Fruit fly (Drosophila melanogaster) whole organism, prepupa: ENCODE data around the gene SP1029.

Experiments used
- Blimp-1 ChIP-seq: fragments of 200-800 bp; sonication (Bioruptor generic); optimal IDR thresholded peaks from 3 replicates; lab custom pipeline; 2017; ENCODE audit warnings: missing biosample characterization, missing genetic modification characterization, mild to moderate bottlenecking, moderate library complexity, missing genetic modification reagents
- CG10669 ChIP-seq: fragments of 200-800 bp; sonication (Bioruptor generic); optimal IDR thresholded peaks from 3 replicates; lab custom pipeline; 2018; ENCODE audit warnings: missing biosample characterization, mild to moderate bottlenecking, missing genetic modification characterization, moderate library complexity
- CG11294 ChIP-seq: fragments of 200-800 bp; sonication (Bioruptor generic); IDR thresholded peaks from 2 replicates; pipeline ENCODE4 v1.3.6; 2022; ENCODE audit warnings: missing biosample characterization, missing genetic modification characterization
- CG11762 ChIP-seq: fragments of 200-800 bp; sonication (Bioruptor generic); optimal IDR thresholded peaks from 3 replicates; lab custom pipeline; 2016; ENCODE audit warnings: missing biosample characterization, missing genetic modification characterization; ENCODE audit not compliant: insufficient read depth
- CG11902 ChIP-seq: fragments of 200-800 bp; sonication (Bioruptor generic); optimal IDR thresholded peaks from 3 replicates; lab custom pipeline; 2016; ENCODE audit warnings: missing biosample characterization, missing genetic modification characterization
- CG3032 ChIP-seq: fragments of 200-800 bp; optimal IDR thresholded peaks from 2 replicates; lab custom pipeline; 2019; ENCODE audit warnings: missing biosample characterization, mild to moderate bottlenecking, missing genetic modification characterization, moderate library complexity
- CG31627 ChIP-seq: fragments of 200-800 bp; sonication (Bioruptor generic); optimal IDR thresholded peaks from 3 replicates; lab custom pipeline; 2016; ENCODE audit warnings: missing biosample characterization, missing genetic modification characterization
- CG32006 ChIP-seq: fragments of 200-800 bp; sonication (Bioruptor generic); optimal IDR thresholded peaks from 3 replicates; lab custom pipeline; 2017; ENCODE audit warnings: missing biosample characterization, mild to moderate bottlenecking, missing genetic modification characterization
- CG34406 ChIP-seq: fragments of 200-800 bp; sonication (Bioruptor generic); optimal IDR thresholded peaks from 3 replicates; lab custom pipeline; 2016; ENCODE audit warnings: missing biosample characterization, missing genetic modification characterization
- CG6276 ChIP-seq: fragments of 200-800 bp; sonication (Bioruptor generic); optimal IDR thresholded peaks from 2 replicates; lab custom pipeline; 2017; ENCODE audit warnings: missing biosample characterization, mild to moderate bottlenecking, missing genetic modification characterization
- CG6792 ChIP-seq: fragments of 200-800 bp; sonication (Bioruptor generic); optimal IDR thresholded peaks from 3 replicates; lab custom pipeline; 2016; ENCODE audit warnings: missing biosample characterization, missing genetic modification characterization
- CG6808 ChIP-seq: fragments of 200-800 bp; sonication (Bioruptor generic); optimal IDR thresholded peaks from 3 replicates; lab custom pipeline; 2017; ENCODE audit warnings: missing biosample characterization, missing genetic modification characterization, mild to moderate bottlenecking, moderate library complexity, missing genetic modification reagents
- CG6854 ChIP-seq: fragments of 200-800 bp; sonication (Bioruptor generic); optimal IDR thresholded peaks from 2 replicates; lab custom pipeline; 2017; ENCODE audit warnings: missing biosample characterization, mild to moderate bottlenecking, missing genetic modification characterization
- CG8319 ChIP-seq: fragments of 200-800 bp; sonication (Bioruptor generic); optimal IDR thresholded peaks from 3 replicates; lab custom pipeline; 2016; ENCODE audit warnings: missing biosample characterization, missing genetic modification characterization
- CG8632 ChIP-seq: fragments of 200-800 bp; sonication (Bioruptor generic); optimal IDR thresholded peaks from 3 replicates; lab custom pipeline; 2016; ENCODE audit warnings: missing biosample characterization, missing genetic modification characterization
- CG9139 ChIP-seq: fragments of 200-800 bp; sonication (Bioruptor generic); optimal IDR thresholded peaks from 3 replicates; lab custom pipeline; 2017; ENCODE audit warnings: missing biosample characterization, mild to moderate bottlenecking, missing genetic modification characterization
- Eip78C ChIP-seq: fragments of 200-800 bp; sonication (Bioruptor generic); peaks from one replicate; lab custom pipeline; 2016; ENCODE audit warnings: missing biosample characterization, missing genetic modification characterization
- Eip93F ChIP-seq: fragments of 200-800 bp; sonication (Bioruptor generic); optimal IDR thresholded peaks from 2 replicates; lab custom pipeline; 2016; ENCODE audit warnings: missing biosample characterization, mild to moderate bottlenecking, missing genetic modification characterization
- Gug ChIP-seq: fragments of 200-800 bp; sonication (Bioruptor generic); IDR thresholded peaks from 2 replicates; pipeline ENCODE4 v1.3.6; 2022; ENCODE audit warnings: missing biosample characterization, missing genetic modification characterization
- Hr38 ChIP-seq: sonication (Bioruptor generic); optimal IDR thresholded peaks from 2 replicates; lab custom pipeline; 2016; ENCODE audit warnings: missing biosample characterization, missing genetic modification characterization
- Hr39 ChIP-seq: fragments of 200-800 bp; sonication (Bioruptor generic); optimal IDR thresholded peaks from 2 replicates; lab custom pipeline; 2016; ENCODE audit warnings: missing biosample characterization, missing genetic modification characterization
- Hr4 ChIP-seq: fragments of 200-800 bp; sonication (Bioruptor generic); optimal IDR thresholded peaks from 3 replicates; lab custom pipeline; 2016; ENCODE audit warnings: missing biosample characterization, missing genetic modification characterization
- Lpt ChIP-seq: fragments of 200-800 bp; sonication (Bioruptor generic); optimal IDR thresholded peaks from 3 replicates; lab custom pipeline; 2016; ENCODE audit warnings: missing biosample characterization, missing genetic modification characterization
- Met ChIP-seq: fragments of 200-800 bp; sonication (Bioruptor generic); optimal IDR thresholded peaks from 3 replicates; lab custom pipeline; 2016; ENCODE audit warnings: missing biosample characterization, missing genetic modification characterization
- OdsH ChIP-seq: fragments of 200-800 bp; sonication (Bioruptor generic); optimal IDR thresholded peaks from 3 replicates; lab custom pipeline; 2016; ENCODE audit warnings: missing biosample characterization, missing genetic modification characterization
- Sox14 ChIP-seq: fragments of 200-800 bp; sonication (Bioruptor generic); optimal IDR thresholded peaks from 3 replicates; lab custom pipeline; 2016; ENCODE audit warnings: missing biosample characterization, missing genetic modification characterization
- Sox15 ChIP-seq: fragments of 200-800 bp; sonication (Bioruptor generic); optimal IDR thresholded peaks from 3 replicates; lab custom pipeline; 2016; ENCODE audit warnings: missing biosample characterization, missing genetic modification characterization
- achi ChIP-seq: fragments of 200-800 bp; sonication (Bioruptor generic); optimal IDR thresholded peaks from 3 replicates; lab custom pipeline; 2016; ENCODE audit warnings: missing biosample characterization, missing genetic modification characterization
- acj6 ChIP-seq: fragments of 200-800 bp; sonication (Bioruptor generic); optimal IDR thresholded peaks from 3 replicates; lab custom pipeline; 2016; ENCODE audit warnings: missing biosample characterization, missing genetic modification characterization
- cyc ChIP-seq: fragments of 200-800 bp; sonication (Bioruptor generic); optimal IDR thresholded peaks from 3 replicates; lab custom pipeline; 2016; ENCODE audit warnings: missing biosample characterization, missing genetic modification characterization
- dsx ChIP-seq: fragments of 200-800 bp; optimal IDR thresholded peaks from 3 replicates; lab custom pipeline; 2019; ENCODE audit warnings: missing biosample characterization, mild to moderate bottlenecking, missing genetic modification characterization, moderate library complexity; ENCODE audit not compliant: poor library complexity, severe bottlenecking
- eg ChIP-seq: fragments of 200-800 bp; sonication (Bioruptor generic); IDR thresholded peaks from 3 replicates; pipeline ENCODE4 v1.3.6; 2022; ENCODE audit warnings: missing biosample characterization, missing genetic modification characterization
- fd59A ChIP-seq: fragments of 200-800 bp; sonication (Bioruptor generic); optimal IDR thresholded peaks from 2 replicates; lab custom pipeline; 2017; ENCODE audit warnings: missing biosample characterization, mild to moderate bottlenecking, missing genetic modification characterization, missing genetic modification reagents
- fd85E ChIP-seq: fragments of 200-800 bp; sonication (Bioruptor generic); optimal IDR thresholded peaks from 3 replicates; lab custom pipeline; 2016; ENCODE audit warnings: missing biosample characterization, missing genetic modification characterization
- fkh ChIP-seq: fragments of 200-800 bp; sonication (Bioruptor generic); optimal IDR thresholded peaks from 3 replicates; lab custom pipeline; 2017; ENCODE audit warnings: missing biosample characterization, mild to moderate bottlenecking, missing genetic modification characterization, moderate library complexity
- lz ChIP-seq: fragments of 200-800 bp; sonication (Bioruptor generic); optimal IDR thresholded peaks from 3 replicates; lab custom pipeline; 2016; ENCODE audit warnings: missing biosample characterization, missing genetic modification characterization
- net ChIP-seq: fragments of 200-800 bp; sonication (Bioruptor generic); optimal IDR thresholded peaks from 3 replicates; lab custom pipeline; 2016; ENCODE audit warnings: missing biosample characterization, missing genetic modification characterization
- pdm3 ChIP-seq: fragments of 200-800 bp; sonication (Bioruptor generic); optimal IDR thresholded peaks from 3 replicates; lab custom pipeline; 2016; ENCODE audit warnings: missing biosample characterization, missing genetic modification characterization
- salr ChIP-seq, 2 experiments: fragments of 200-800 bp; sonication (Bioruptor generic); optimal IDR thresholded peaks; 3 replicates each; lab custom pipeline; 2016 to 2018; ENCODE audit warnings: missing biosample characterization in 2 of 2, missing genetic modification characterization in 2 of 2, mild to moderate bottlenecking in 1 of 2
- spab ChIP-seq: fragments of 200-800 bp; sonication (Bioruptor generic); optimal IDR thresholded peaks from 2 replicates; lab custom pipeline; 2017; ENCODE audit warnings: missing biosample characterization, mild to moderate bottlenecking, missing genetic modification characterization, missing genetic modification reagents
- ss ChIP-seq, 2 experiments: fragments of 200-800 bp; sonication (Bioruptor generic); optimal IDR thresholded peaks; 2 replicates in 1 of 2; 3 replicates in 1 of 2; lab custom pipeline; 2017 to 2018; ENCODE audit warnings: mild to moderate bottlenecking in 2 of 2, missing biosample characterization in 2 of 2, missing genetic modification characterization in 2 of 2, moderate library complexity in 1 of 2
- svp ChIP-seq: fragments of 200-800 bp; sonication (Bioruptor generic); peaks from one replicate; lab custom pipeline; 2016; ENCODE audit warnings: missing biosample characterization, missing genetic modification characterization
- topi ChIP-seq: fragments of 200-800 bp; sonication (Bioruptor generic); optimal IDR thresholded peaks from 3 replicates; lab custom pipeline; 2016; ENCODE audit warnings: missing biosample characterization, missing genetic modification characterization
- vri ChIP-seq: fragments of 200-800 bp; sonication (Bioruptor generic); optimal IDR thresholded peaks from 3 replicates; lab custom pipeline; 2016; ENCODE audit warnings: missing biosample characterization, mild to moderate bottlenecking, missing genetic modification characterization

The SP1029 gene

DNA sequence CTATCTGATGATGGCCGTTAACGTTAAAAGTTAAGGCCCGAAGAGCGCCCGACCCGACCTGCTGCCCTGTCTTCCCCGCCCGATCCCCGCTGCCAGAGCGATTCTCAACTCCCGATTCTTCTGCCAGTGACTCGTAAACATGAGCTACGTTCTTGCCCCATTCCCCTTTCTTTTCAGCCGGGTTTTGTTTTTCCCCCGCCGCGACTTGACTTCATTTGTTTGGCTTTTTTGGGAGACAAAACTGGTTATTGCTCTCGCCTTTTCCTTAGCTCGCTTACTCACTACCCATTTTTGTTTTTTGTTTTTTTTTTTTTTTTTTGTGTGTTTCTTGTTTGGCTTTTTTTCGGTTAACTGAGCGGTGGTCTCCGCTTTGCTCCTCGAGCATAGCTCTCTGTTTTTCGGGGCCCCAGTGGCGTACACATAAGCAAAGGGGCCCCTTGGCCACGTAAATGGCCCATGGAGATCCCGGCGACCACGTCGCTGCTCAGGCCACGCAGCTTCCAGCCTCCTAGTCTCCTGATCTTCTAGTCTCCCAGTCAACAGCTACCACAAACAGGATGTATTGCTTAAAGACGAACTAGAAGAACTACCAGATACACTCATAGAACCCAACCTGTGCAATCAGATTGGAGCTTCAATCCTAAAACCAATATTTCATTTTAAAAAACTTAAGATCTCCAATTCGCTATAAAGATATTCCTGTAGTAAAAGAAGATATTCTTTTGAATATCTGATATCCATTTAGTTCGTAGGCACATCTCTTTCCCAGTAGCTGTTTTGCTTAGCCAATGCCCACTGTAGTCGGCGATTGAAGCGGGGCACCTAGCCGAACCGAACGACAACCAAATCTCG is 39.5 kb downstream of the SP1029 start (continued):
- peak; percentile 43 to 63 for TF ChIP-seq salr (GFP tag; optimal IDR thresholded peaks at IDR 0.05; lab: Kevin White, UChicago)
- TF ChIP-seq acj6 (GFP tag; lab: Kevin White, UChicago): peak; percentile 67
- TF ChIP-seq Eip93F (GFP tag; lab: Kevin White, UChicago): no peak
- TF ChIP-seq svp: peak; percentile 72
- peak; percentile 60 for TF ChIP-seq CG3032
- peak; percentile 77 for TF ChIP-seq fd59A (GFP tag; lab: Kevin White, UChicago)
- TF ChIP-seq CG8319: peak; percentile 1
- peak; percentile 14 for TF ChIP-seq Hr38 (GFP tag; lab: Kevin White, UChicago)
- TF ChIP-seq CG31627 (GFP tag; lab: Kevin White, UChicago): peak; percentile 24
- TF ChIP-seq Sox15: peak; percentile 48
- TF ChIP-seq vri (GFP tag; lab: Kevin White, UChicago): peak; percentile 56
- peak; percentile 82 to 83 for TF ChIP-seq ss (GFP tag; optimal IDR thresholded peaks at IDR 0.05; lab: Kevin White, UChicago)
- no peak for TF ChIP-seq fd85E (GFP tag; lab: Kevin White, UChicago)
- TF ChIP-seq Sox14 (GFP tag; lab: Kevin White, UChicago): peak; percentile 56
- peak; percentile 90 for TF ChIP-seq CG32006 (GFP tag; lab: Kevin White, UChicago)
- TF ChIP-seq Met (GFP tag; lab: Kevin White, UChicago): peak; percentile 43
- peak; percentile 43 for TF ChIP-seq topi (GFP tag; lab: Kevin White, UChicago)
- TF ChIP-seq CG9139: peak; percentile 69
- TF ChIP-seq eg (GFP tag; lab: Robert Waterston, UW): peak; percentile 93
- peak; percentile 91 for TF ChIP-seq Hr4 (GFP tag; lab: Kevin White, UChicago)
- peak; percentile 72 for TF ChIP-seq dsx
- peak; percentile 62 for TF ChIP-seq CG10669 (GFP tag; lab: Kevin White, UChicago)
- peak; percentile 81 for TF ChIP-seq pdm3 (GFP tag; lab: Kevin White, UChicago)
- peak; percentile 75 for TF ChIP-seq OdsH (GFP tag; lab: Kevin White, UChicago)
- TF ChIP-seq lz (GFP tag; lab: Kevin White, UChicago): peak; percentile 32
- TF ChIP-seq Eip78C (GFP tag; lab: Kevin White, UChicago): peak; percentile 82
- peak; percentile 90 for TF ChIP-seq CG6854 (GFP tag; lab: Kevin White, UChicago)
- TF ChIP-seq CG6792 (GFP tag; lab: Kevin White, UChicago): peak; percentile 38
- peak; percentile 71; the same call in 1 of the 2 replicates for TF ChIP-seq CG11294 (GFP tag; lab: Robert Waterston, UW)
- peak; percentile 59 for TF ChIP-seq CG34406
- peak; percentile 61 for TF ChIP-seq Gug (GFP tag; lab: Robert Waterston, UW)
- TF ChIP-seq spab (GFP tag; lab: Kevin White, UChicago): peak; percentile 63

DNA sequence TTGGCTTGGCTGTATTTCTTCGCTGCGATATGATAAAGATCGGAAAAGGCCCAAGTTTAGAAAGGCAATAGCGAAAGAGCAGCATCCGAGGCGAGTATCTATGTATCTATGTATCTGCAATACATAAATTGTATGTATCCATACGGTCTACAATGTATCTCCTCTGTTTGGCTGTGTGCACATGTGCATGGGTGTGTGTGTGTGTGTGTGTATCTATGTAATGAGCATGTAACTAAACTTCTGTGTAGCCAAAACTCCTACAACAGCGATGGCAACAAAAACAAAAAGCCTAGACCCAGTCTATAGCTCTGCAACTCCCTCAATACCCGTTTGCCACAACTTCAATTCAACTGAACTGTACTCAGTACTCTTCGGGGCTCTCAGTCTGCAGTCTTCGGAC is 40.2 kb downstream of the SP1029 start:
- TF ChIP-seq CG6808: no peak
- peak; percentile 95 for TF ChIP-seq dsx
- TF ChIP-seq, all 60 proteins: peak for 1

DNA sequence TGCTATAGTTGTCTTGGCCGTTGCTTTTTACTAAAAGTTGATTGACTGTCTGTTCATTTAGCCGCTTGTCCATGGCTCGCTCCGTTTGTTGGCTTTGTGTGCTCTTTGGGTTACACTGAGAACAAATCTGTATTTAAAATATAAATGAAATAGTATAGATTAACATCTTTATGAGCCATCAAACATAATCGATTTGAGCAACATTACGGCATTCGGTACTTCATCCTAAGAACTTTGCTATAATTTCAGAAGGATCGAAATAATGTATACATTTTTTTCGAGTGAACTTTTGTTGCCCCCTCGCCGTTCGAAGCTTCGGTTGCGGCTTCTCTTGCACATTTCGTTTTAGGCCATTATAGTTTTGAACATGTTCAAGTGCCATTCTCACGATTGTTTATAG is 42.3 kb downstream of the SP1029 start:
- TF ChIP-seq CG11762 (GFP tag; lab: Kevin White, UChicago) (peak; percentile 53), CG6276 (GFP tag; lab: Kevin White, UChicago) (peak; percentile 88), fkh (no peak), CG6808 (peak; percentile 73), Hr4 (GFP tag; lab: Kevin White, UChicago) (peak; percentile 95), CG8319 (no peak), cyc (GFP tag; lab: Kevin White, UChicago) (peak; percentile 25), net (GFP tag; lab: Kevin White, UChicago) (peak; percentile 70), achi (GFP tag; lab: Kevin White, UChicago) (peak; percentile 84), CG9139 (peak; percentile 59), CG10669 (GFP tag; lab: Kevin White, UChicago) (peak; percentile 73), Lpt (GFP tag; lab: Kevin White, UChicago) (peak; percentile 77), spab (GFP tag; lab: Kevin White, UChicago) (peak; percentile 73), CG8632 (peak; percentile 58), eg (GFP tag; lab: Robert Waterston, UW) (peak; percentile 96), Blimp-1 (GFP tag; lab: Kevin White, UChicago) (no peak), lz (GFP tag; lab: Kevin White, UChicago) (peak; percentile 61), Sox14 (GFP tag; lab: Kevin White, UChicago) (peak; percentile 83), pdm3 (GFP tag; lab: Kevin White, UChicago) (peak; percentile 81), CG11902 (GFP tag; lab: Kevin White, UChicago) (peak; percentile 5), CG3032 (peak; percentile 80), topi (GFP tag; lab: Kevin White, UChicago) (peak; percentile 69), acj6 (GFP tag; lab: Kevin White, UChicago) (peak; percentile 74), CG32006 (GFP tag; lab: Kevin White, UChicago) (peak; percentile 95), ss (GFP tag; optimal IDR thresholded peaks at IDR 0.05; lab: Kevin White, UChicago) (peak; percentile 48 to 71), Hr39 (peak; percentile 41), Hr38 (GFP tag; lab: Kevin White, UChicago) (no peak)
